Worm (Caenorhabditis elegans): ENCODE data around the gene srsx-17.

DNA sequence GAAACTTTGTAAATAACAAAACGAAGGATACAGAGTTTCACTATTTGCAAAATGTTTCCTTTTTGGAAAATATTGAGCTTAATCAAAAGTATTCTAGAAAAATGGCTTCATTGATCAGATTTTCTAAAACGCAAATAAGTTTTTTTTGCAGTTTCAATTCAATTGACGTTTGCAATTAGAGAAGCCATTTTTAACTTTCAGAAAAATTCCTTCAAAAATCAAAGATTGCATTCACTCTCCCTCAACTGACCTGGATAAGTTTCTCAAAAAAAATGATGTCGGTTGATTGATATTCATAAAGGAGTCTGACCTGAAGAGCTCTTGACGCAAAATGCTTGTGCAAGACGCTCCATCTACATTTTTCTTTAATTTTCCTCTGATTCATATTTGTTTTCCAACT, 46.3 kb downstream of the srsx-17 start:
- no peak for TF ChIP-seq nhr-12 (tag; optimal IDR thresholded peaks at IDR 0.05)
- no peak for TF ChIP-seq elt-1 (tag; optimal IDR thresholded peaks at IDR 0.05; ENCODE audit: borderline replicate concordance, insufficient read depth)
- TF ChIP-seq unc-62 (GFP tag; optimal IDR thresholded peaks at IDR 0.05) = no peak
- TF ChIP-seq snpc-4 (tag; optimal IDR thresholded peaks at IDR 0.05) = no peak
- TF ChIP-seq blmp-1 (tag; optimal IDR thresholded peaks at IDR 0.05) = no peak
- no peak for TF ChIP-seq nhr-237 (tag; optimal IDR thresholded peaks at IDR 0.05)
- TF ChIP-seq drap-1 (GFP tag; optimal IDR thresholded peaks at IDR 0.05) = no peak
- TF ChIP-seq unc-39 (tag; optimal IDR thresholded peaks at IDR 0.05) = no peak
- TF ChIP-seq ztf-11 (tag; optimal IDR thresholded peaks at IDR 0.05) = no peak
